Worm (Caenorhabditis elegans): Measurements from ENCODE around the gene ZK757.2.

Gene ZK757.2

ce11 chrIII:9878828-9879227, at the start of gene ZK757.2:
TSS of gene ZK757.2 (minus strand) at chrIII:9878928.
- TF ChIP-seq ztf-23 (GFP tag; IDR thresholded peaks at IDR 0.05): no peak
- TF ChIP-seq tab-1 (GFP tag; IDR thresholded peaks at IDR 0.05): no peak
- TF ChIP-seq ztf-29 (GFP tag; IDR thresholded peaks at IDR 0.05): no peak
- TF ChIP-seq flt-1 (GFP tag; IDR thresholded peaks at IDR 0.05): no peak
- no peak for TF ChIP-seq cog-1 (tag; optimal IDR thresholded peaks at IDR 0.05)
- TF ChIP-seq med-1 (GFP tag; optimal IDR thresholded peaks at IDR 0.05; ENCODE audit: insufficient read depth): no peak
- TF ChIP-seq T22C8.4 (GFP tag; IDR thresholded peaks at IDR 0.05): no peak
- no peak for TF ChIP-seq ref-1 (GFP tag; conservative IDR thresholded peaks at IDR 0.05)
- TF ChIP-seq klf-2 (GFP tag; conservative IDR thresholded peaks at IDR 0.05): no peak

ce11 chrIII:9927378-9927777, 48.6 kb upstream of the ZK757.2 start, which contains the start of gene ttr-2:
TSS of gene ttr-2 (plus strand) at chrIII:9927769.
- no peak for TF ChIP-seq flt-1 (GFP tag; IDR thresholded peaks at IDR 0.05)
- TF ChIP-seq med-1 (GFP tag; optimal IDR thresholded peaks at IDR 0.05; ENCODE audit: insufficient read depth): no peak
- TF ChIP-seq cog-1 (tag; optimal IDR thresholded peaks at IDR 0.05): no peak
- no peak for TF ChIP-seq klf-2 (GFP tag; conservative IDR thresholded peaks at IDR 0.05)
- TF ChIP-seq ztf-29 (GFP tag; IDR thresholded peaks at IDR 0.05): no peak
- no peak for TF ChIP-seq ref-1 (GFP tag; conservative IDR thresholded peaks at IDR 0.05)
- TF ChIP-seq ztf-23 (GFP tag; IDR thresholded peaks at IDR 0.05): no peak
- no peak for TF ChIP-seq T22C8.4 (GFP tag; IDR thresholded peaks at IDR 0.05)
- TF ChIP-seq tab-1 (GFP tag; IDR thresholded peaks at IDR 0.05): no peak

DNA sequence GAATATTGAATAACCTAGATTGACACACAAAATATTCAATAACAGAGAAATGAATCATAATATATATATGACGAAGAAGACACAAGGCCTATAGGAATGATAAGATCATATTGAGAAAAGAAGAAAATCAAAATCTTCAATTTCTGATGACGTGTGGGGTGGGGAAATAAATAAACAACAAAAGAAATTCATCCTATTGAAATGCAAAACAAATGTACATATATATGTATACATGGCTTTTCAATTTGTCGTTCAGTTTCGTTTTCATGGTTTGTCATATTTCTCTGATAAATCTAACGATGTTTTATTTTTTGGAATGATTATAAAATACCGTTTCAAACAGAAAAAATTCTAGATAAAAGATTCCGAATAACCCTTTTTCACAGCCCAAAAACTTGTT, 47.9 kb upstream of the ZK757.2 start, which contains the start of gene ttr-3:
ttr-3 (minus strand) TSS at position 101 of the 400 bp plus-strand sequence.
- TF ChIP-seq cog-1 (tag; optimal IDR thresholded peaks at IDR 0.05) (no peak), T22C8.4 (GFP tag; IDR thresholded peaks at IDR 0.05) (no peak), ref-1 (GFP tag; conservative IDR thresholded peaks at IDR 0.05) (no peak), klf-2 (GFP tag; conservative IDR thresholded peaks at IDR 0.05) (no peak), flt-1 (GFP tag; IDR thresholded peaks at IDR 0.05) (no peak), ztf-29 (GFP tag; IDR thresholded peaks at IDR 0.05) (no peak), ztf-23 (GFP tag; IDR thresholded peaks at IDR 0.05) (no peak)

ce11 chrIII:9922874-9923273, 44.1 kb upstream of the ZK757.2 start, which contains the start of gene cbp-2:
TSS of gene cbp-2 (plus strand) at chrIII:9923174.
- TF ChIP-seq cog-1 (tag; optimal IDR thresholded peaks at IDR 0.05) (no peak), klf-2 (GFP tag; conservative IDR thresholded peaks at IDR 0.05) (no peak), T22C8.4 (GFP tag; IDR thresholded peaks at IDR 0.05) (no peak), ref-1 (GFP tag; conservative IDR thresholded peaks at IDR 0.05) (no peak), ztf-23 (GFP tag; IDR thresholded peaks at IDR 0.05) (no peak), tab-1 (GFP tag; IDR thresholded peaks at IDR 0.05) (no peak), ztf-29 (GFP tag; IDR thresholded peaks at IDR 0.05) (no peak), flt-1 (GFP tag; IDR thresholded peaks at IDR 0.05) (no peak), med-1 (GFP tag; optimal IDR thresholded peaks at IDR 0.05; ENCODE audit: insufficient read depth) (no peak)

- TF ChIP-seq ztf-29 (GFP tag; IDR thresholded peaks at IDR 0.05): no peak
- no peak for TF ChIP-seq med-1 (GFP tag; optimal IDR thresholded peaks at IDR 0.05; ENCODE audit: insufficient read depth)
- no peak for TF ChIP-seq T22C8.4 (GFP tag; IDR thresholded peaks at IDR 0.05)
Measured at ce11 chrIII:9922310-9922709, 43.6 kb upstream of the ZK757.2 start.

DNA sequence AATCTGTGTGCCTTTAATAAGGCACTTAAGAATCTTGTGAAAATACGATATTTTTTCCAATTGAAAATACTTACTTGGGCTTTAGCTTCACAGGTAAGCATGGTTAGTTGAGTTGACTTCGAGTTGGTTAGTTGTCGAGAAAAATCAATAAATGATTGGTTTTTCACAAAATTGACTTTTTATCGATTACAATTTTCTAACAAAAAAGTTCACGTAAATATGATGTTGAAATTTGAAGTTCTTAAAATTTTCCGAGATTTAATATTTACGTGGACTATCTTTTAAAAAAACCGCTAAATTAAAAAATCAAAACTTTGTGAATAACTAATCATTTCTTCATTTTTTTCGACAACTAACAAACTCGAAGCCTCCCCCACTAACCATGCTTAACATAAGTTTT, 42.0 kb upstream of the ZK757.2 start, which contains the start of gene F40F12.3:
F40F12.3 (minus strand) TSS at position 101 of the 400 bp plus-strand sequence.
- TF ChIP-seq klf-2 (GFP tag; conservative IDR thresholded peaks at IDR 0.05) (no peak), tab-1 (GFP tag; IDR thresholded peaks at IDR 0.05) (no peak), ztf-29 (GFP tag; IDR thresholded peaks at IDR 0.05) (no peak), med-1 (GFP tag; optimal IDR thresholded peaks at IDR 0.05; ENCODE audit: insufficient read depth) (no peak), T22C8.4 (GFP tag; IDR thresholded peaks at IDR 0.05) (no peak), flt-1 (GFP tag; IDR thresholded peaks at IDR 0.05) (no peak), ztf-23 (GFP tag; IDR thresholded peaks at IDR 0.05) (no peak), cog-1 (tag; optimal IDR thresholded peaks at IDR 0.05) (no peak), ref-1 (GFP tag; conservative IDR thresholded peaks at IDR 0.05) (no peak)

ce11 chrIII:9913722-9914121, 35.0 kb upstream of the ZK757.2 start, which contains the start of gene cbp-3:
TSS of gene cbp-3 (plus strand) at chrIII:9913993.
- TF ChIP-seq klf-2 (GFP tag; conservative IDR thresholded peaks at IDR 0.05) (no peak), ref-1 (GFP tag; conservative IDR thresholded peaks at IDR 0.05) (no peak), flt-1 (GFP tag; IDR thresholded peaks at IDR 0.05) (no peak), T22C8.4 (GFP tag; IDR thresholded peaks at IDR 0.05) (no peak), tab-1 (GFP tag; IDR thresholded peaks at IDR 0.05) (no peak), cog-1 (tag; optimal IDR thresholded peaks at IDR 0.05) (no peak), ztf-29 (GFP tag; IDR thresholded peaks at IDR 0.05) (no peak), ztf-23 (GFP tag; IDR thresholded peaks at IDR 0.05) (no peak), med-1 (GFP tag; optimal IDR thresholded peaks at IDR 0.05; ENCODE audit: insufficient read depth) (no peak)

- TF ChIP-seq tab-1 (GFP tag; IDR thresholded peaks at IDR 0.05) (no peak), T22C8.4 (GFP tag; IDR thresholded peaks at IDR 0.05) (no peak), med-1 (GFP tag; optimal IDR thresholded peaks at IDR 0.05; ENCODE audit: insufficient read depth) (no peak), ztf-23 (GFP tag; IDR thresholded peaks at IDR 0.05) (0 out of 2 replicates have a peak, but pooled peaks have one; percentile 9), flt-1 (GFP tag; IDR thresholded peaks at IDR 0.05) (no peak), ztf-29 (GFP tag; IDR thresholded peaks at IDR 0.05) (no peak)
Measured at ce11 chrIII:9912998-9913397, 34.3 kb upstream of the ZK757.2 start.

ce11 chrIII:9912501-9912900, 33.8 kb upstream of the ZK757.2 start:
- TF ChIP-seq ztf-23 (GFP tag; IDR thresholded peaks at IDR 0.05) (no peak), tab-1 (GFP tag; IDR thresholded peaks at IDR 0.05) (no peak), cog-1 (tag; optimal IDR thresholded peaks at IDR 0.05) (no peak), med-1 (GFP tag; optimal IDR thresholded peaks at IDR 0.05; ENCODE audit: insufficient read depth) (no peak), flt-1 (GFP tag; IDR thresholded peaks at IDR 0.05) (no peak), klf-2 (GFP tag; conservative IDR thresholded peaks at IDR 0.05) (no peak), T22C8.4 (GFP tag; IDR thresholded peaks at IDR 0.05) (no peak), ztf-29 (GFP tag; IDR thresholded peaks at IDR 0.05) (no peak), ref-1 (GFP tag; conservative IDR thresholded peaks at IDR 0.05) (no peak)

Data from whole organism, midembryonic.